Worm (Caenorhabditis elegans): ENCODE results near the gene rabr-3.

- TF ChIP-seq nhr-11 (tag; optimal IDR thresholded peaks at IDR 0.05) (no peak), fkh-10 (GFP tag; optimal IDR thresholded peaks at IDR 0.05) (no peak), zip-5 (tag; optimal IDR thresholded peaks at IDR 0.05) (no peak), pha-2 (tag; optimal IDR thresholded peaks at IDR 0.05) (no peak)
Observed at ce11 chrV:16213323-16213722, 17.8 kb downstream of the rabr-3 start.

Measured in whole organism, late embryonic.